Fruit fly (Drosophila melanogaster) whole organism, larva: ENCODE measurements around the gene CG14641.
"Not testable (repeated sequence)": the region's sequence is repeated elsewhere in the genome, so short reads cannot be mapped to it uniquely, and the experiment has no call there.

Experiments
- noc ChIP-seq: fragments of 200-800 bp; sonication (Bioruptor generic); optimal IDR thresholded peaks from 3 replicates; lab custom pipeline; 2019; ENCODE audit warnings: missing biosample characterization, mild to moderate bottlenecking, missing genetic modification characterization, moderate library complexity

CG14641 gene

DNA sequence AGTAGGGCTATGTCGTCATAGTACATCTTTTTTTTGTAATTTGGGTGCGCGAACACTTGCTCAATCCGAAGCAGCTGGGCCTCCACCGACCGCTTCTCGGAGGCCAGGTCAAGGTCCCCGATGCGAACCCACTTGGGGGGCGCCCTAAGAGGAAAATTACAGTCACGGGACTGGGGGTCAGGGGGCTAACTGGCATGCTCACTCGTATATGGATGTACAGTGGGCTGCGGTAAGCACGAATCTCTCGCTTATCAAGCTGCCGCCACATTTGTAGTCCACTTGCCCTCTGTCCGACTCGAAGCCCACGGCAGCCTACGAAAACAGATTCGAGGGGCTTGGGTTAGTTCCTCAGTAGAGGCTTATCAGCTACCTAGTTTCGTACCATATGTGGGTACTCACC is 9.6 kb upstream of the CG14641 start:
- no peak for TF ChIP-seq noc (tag; lab: Kevin White, UChicago)

DNA sequence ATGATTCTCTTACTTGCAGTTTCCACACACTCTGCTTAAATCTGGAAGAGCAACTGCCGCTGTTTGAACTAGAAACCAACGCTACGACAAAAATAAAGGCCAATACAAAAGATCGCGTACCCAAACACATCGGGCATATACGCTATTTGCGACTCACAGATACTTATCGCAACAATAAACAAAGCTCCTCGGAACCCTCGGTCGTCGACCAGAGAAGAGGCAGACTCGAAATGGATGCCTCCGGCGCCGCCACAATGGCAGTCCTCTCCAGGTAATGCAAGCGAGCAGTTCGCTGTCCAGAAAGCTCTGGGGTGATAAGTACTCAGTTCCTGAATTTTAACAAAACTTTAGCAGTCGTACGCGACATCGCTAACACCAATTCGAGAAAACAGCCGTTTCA is 4.4 kb upstream of the CG14641 start:
- TF ChIP-seq noc (tag; lab: Kevin White, UChicago), result no peak

DNA sequence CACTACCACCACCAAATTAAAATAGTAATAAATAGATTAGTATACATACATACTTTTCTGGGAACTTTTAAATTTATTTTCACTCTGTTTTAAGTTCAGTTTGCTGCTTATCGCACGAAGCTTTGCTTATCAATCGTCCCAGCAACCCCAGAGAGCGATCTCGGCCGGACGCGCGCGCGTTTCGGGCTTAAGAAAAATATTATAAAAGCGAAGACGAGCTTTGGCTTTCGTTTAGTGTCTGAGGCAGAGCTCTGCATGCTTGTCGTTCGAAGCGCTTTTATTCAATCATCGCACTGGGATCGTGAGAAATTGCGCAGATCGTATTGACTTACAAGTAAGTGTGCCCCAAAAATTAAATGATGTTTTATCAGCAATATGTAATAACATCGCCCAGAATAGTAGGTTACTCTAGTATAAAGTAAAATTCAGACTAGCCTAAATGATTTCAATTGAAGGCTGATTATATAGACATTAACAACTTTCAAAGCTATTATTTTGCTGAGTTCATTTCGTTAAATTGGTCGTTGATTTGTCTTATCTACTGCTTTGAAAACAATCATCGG is 2.9 kb upstream of the CG14641 start, which contains the start of gene Gel:
Gene Gel (plus strand): TSS at position 227 of the 563 bp plus-strand sequence.
- TF ChIP-seq noc (tag; lab: Kevin White, UChicago), result peak; percentile 49

DNA sequence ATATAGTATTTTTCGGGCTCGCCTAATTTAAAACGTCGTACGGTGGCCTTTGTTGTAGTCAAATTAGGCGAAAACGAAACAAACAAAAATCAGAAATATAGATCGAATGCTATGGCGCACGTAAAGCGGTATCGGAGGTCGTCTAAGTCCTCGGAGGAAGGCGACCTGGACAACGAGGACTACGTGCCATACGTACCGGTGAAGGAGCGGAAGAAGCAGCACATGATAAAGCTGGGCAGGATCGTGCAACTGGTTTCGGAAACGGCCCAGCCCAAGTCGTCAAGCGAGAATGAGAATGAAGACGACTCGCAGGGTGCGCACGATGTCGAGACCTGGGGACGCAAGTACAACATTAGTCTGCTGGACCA is 860 bp upstream of the CG14641 start, which contains the start of gene abs:
Gene abs (plus strand): TSS at position 30 of the 368 bp plus-strand sequence.
- TF ChIP-seq noc (tag; lab: Kevin White, UChicago), result no peak

DNA sequence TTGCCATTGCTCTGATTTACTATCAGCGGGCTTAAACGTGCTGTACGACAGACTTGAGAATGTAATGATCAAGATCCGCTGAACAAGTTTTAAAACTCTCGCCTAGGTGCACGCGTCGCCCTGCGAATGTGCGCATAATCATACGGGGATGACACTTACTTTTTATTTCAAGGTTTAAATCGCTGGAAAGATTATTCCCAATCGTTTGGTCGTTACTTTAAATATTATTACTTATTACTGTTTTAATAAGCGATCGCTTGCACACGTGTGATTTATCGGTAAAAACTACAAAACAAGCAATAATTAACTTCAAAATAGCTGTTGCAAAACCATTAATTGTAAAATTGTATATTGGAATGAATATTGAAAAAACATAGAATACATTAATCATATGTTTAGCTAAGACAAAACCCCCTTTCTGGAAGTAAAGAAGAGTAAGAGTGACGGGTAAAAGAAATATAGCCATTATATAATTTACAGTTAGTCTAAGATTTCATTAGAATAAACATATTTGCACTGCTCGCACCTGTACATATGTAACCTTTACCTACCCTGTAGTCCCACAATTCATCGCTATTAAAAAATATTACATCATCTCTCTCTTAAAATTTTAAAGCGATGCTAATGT is 2.9 kb downstream of the CG14641 start, which contains the start of gene DhpD:
Gene DhpD (minus strand): TSS at position 102 of the 628 bp plus-strand sequence.
- peak; percentile 87 for TF ChIP-seq noc (tag; lab: Kevin White, UChicago)

DNA sequence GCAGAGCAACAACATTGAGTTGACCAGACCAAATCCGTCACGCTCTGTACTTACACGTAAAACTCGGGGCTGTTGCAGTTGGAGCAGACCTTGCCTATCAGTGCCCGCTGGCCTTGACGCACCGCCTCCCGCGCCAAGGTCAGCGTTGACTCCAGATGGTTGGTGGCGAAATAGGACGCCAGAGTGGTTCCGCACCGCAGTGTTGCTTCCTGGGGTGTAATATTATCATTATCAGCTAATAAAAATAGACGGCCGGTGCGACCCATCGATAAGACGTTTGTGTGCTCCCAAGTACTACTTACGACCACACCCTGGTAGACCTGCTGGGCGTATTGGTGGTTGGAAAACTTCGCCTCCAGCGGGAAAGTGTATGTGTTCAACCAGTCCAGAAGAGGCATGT is 3.7 kb downstream of the CG14641 start:
- TF ChIP-seq noc (tag; lab: Kevin White, UChicago), result no peak

DNA sequence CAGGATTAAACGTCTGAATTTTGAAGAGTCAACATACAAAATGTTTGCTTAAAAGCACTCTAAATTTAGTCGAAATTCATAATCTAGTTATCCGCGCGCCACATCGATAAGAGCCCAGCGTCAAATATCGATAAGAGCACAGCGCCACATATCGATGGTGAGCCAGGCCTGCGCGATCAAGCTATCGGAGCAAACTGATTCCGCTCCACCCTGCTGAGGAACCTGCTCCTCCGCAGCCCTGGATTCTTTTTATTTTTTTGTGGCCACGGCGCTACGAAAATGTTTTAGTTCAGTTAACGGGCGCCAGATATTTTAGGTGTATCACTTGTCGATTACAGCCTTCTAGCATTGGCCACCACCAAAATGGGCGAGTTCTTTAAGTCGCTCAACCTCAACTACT is 11.4 kb downstream of the CG14641 start:
- TF ChIP-seq noc (tag; lab: Kevin White, UChicago), result no peak

DNA sequence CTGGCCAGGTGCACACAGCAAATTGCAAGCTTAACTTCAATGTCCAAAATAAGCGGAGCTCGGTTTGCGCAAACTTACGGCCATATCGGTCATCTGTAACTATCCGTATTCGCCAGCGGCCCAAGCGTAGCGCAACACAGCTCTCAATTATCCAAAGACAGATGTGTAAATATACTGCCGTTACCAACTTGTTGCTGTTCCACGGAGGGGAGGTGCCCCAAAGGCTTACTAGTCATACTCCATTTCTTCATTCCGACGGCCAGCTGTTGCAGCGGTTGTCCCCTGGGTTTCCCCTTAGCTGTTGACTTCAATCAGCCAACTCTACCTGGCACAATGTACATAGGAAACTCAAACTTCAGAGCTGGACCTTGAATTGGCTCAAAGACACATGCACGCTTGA is 12.1 kb downstream of the CG14641 start, which contains the start of gene CG31516:
Gene CG31516 (minus strand): TSS at position 101 of the 400 bp plus-strand sequence.
- TF ChIP-seq noc (tag; lab: Kevin White, UChicago), result no peak

DNA sequence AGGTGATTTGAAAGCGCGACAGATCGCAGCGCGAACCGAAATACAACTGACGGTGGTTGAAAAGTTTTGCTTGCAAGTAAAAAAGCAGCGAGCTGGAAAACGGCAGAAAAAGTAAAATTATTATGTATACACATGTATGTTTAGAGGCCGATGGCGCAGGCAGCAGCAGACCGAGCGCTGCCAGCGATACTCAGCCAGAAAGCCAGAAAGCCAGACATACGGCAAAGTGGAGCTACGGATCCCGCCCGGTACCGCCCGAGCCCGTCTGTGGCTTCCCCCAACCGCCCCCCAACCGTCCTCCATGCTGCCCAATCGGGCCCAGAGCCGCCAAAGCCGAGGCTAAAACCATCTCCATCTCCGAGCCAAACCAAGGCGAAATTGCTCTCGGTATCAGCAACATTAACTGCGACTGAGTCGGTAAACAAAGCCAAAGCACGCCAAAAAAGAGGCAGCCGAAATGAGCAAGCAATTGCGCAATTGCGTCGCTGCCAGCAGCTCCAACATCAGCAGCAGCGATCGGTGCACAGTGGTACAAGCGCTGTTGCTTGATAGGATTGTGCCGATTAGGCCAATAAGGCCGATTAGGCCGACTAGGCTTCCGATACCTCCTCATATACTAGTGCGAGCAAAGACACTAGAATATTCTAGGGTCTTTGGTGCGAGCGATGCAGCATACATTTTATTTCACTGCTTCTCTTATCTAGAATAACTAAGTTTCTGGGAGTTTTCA is 16.7 kb downstream of the CG14641 start, which contains the start of gene CG14636:
Gene CG14636 (minus strand): TSS at position 51 of the 730 bp plus-strand sequence.
- TF ChIP-seq noc (tag; lab: Kevin White, UChicago), result peak; percentile 68

DNA sequence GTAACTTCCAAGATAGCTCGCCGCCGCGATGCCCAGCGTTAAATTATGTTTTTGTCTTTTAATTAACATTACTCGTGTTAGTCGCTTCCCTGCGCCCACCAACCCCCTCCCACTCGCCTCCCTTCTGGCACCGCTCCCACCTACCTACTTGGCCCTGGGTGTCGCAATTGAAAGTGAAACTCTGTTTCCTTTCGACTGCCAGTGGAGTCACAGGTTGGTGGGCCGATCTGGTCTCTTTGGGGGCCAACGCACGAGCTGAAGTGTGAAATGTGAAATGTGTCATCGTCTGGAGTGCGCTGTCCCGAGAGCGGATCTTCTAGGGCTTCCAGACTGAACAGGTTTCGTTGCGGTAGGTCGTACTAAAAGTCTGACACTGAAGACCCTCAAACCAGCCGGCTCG is 17.5 kb downstream of the CG14641 start:
- TF ChIP-seq noc (tag; lab: Kevin White, UChicago), result no peak

DNA sequence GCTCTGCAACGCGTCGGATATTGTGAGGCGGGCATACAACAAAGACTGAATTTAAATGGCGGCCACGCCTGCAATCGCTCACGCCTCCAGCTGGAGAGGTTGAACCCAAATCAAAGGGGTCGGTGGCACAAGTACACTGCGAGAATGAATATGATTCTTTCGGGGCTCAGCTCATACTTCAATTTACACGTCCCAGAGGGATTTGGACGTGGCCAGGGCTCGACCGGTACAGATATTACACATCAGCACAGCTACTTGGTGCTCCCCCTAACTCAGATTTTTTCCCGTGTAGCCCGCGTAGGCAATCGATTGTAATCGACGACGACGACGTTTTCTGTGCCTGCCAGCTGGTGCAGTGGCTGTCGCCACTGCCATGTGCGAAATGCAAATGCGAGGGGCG is 18.1 kb downstream of the CG14641 start:
- TF ChIP-seq noc (tag; lab: Kevin White, UChicago), result no peak

DNA sequence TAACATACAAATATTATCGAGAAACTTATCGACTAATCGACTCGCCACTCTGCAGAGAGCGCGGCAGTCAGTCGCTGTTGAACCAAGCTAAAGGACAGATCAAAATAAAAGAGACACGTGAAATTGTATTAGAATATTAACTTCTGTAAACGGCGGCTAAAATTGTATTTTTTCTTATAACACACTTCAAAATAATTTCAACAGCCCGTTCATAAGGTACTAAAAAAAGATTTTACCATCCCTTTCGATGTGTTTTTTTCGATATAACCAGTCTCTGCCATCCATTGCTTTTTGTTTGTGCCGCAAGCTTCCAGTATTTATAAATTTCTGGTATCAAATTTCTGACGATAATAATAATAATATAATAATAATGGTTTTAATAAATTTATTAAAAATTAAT is 20.7 kb downstream of the CG14641 start, which contains the start of gene aux:
Gene aux (plus strand): TSS at position 301 of the 400 bp plus-strand sequence.
- not testable (repeated sequence) for TF ChIP-seq noc (tag; lab: Kevin White, UChicago)

DNA sequence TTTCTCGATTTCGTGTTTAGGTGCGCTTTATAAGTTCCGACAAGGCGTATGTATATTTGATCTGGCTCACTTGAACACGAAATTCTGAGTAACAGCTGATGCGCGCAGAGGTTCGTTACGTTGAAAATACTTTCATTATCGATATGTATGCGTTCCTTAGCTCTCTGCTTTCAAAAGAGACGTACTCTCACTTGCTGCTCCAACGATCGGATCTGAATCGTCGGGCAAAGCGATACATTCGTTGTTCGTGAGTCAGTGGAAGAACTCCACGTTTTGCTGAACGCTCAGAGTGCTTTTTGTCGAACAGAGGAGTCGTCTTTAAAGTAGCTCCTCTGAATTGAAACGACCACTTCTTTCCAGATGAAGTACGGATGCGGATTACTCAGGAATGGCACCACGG is 35.1 kb downstream of the CG14641 start, which contains the start of gene beta-Man:
Gene beta-Man (plus strand): TSS at position 152 of the 400 bp plus-strand sequence.
- TF ChIP-seq noc (tag; lab: Kevin White, UChicago), result no peak

DNA sequence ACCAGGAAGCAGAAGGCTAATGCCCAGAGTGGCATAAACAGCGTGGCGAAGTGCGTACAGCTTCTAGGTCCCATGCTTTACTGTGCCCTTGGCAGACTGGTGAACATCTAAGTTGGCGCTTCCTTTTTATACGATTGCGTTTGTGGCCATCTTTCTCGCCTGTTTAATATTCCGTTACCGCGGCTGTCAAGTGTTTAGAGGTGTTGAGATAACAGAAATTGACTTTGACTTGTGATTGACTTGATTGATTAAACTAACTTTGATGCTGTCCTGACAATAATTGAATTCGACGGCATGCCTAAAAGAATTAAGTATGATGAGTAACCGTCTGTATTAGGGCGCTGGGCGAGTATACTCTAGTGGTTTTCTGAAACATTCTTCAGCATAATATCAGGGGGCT is 42.0 kb downstream of the CG14641 start, which contains the start of gene Dsk:
Gene Dsk (minus strand): TSS at position 101 of the 400 bp plus-strand sequence.
- TF ChIP-seq noc (tag; lab: Kevin White, UChicago), result no peak

DNA sequence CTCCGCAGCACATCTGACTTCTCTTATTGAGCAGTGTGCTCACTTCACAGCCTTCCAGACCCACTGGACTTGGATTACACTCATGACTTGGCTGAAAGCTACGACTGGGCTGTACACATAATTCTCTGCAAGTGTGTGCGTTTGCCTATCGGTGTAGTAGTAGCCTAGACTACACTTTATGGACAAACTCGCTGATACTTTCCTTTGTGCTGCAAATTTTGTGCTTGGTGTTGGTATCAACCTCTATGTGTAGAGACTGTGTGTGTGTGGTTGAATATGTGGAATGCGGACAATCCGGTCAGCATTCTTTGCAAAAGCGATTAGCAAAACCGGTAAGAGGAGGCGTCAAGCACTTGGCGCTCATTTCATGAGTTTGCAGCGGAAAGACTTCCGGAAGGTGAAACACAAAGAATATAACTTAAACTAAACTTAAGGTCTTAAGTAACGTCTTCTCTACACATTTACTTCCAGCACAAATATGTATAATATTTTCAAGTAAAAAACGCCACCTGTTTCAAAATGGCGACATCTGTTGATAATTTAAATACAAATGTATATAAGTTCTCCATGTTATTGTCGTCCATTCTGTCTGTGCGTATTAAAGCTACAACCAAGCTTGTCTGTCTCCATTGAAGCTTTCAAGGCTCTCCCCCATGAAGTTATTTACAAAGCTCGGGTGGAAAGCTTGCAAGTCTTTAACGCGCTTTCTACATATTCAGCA is 45.2 kb downstream of the CG14641 start:
- peak; percentile 1 for TF ChIP-seq noc (tag; lab: Kevin White, UChicago)
